Worm (Caenorhabditis elegans): ENCODE data around the gene hex-3.

hex-3 gene

ce11 chrIII:10819778-10820177 lies 29.2 kb upstream of the hex-3 start:
- TF ChIP-seq spr-3 (GFP tag; optimal IDR thresholded peaks at IDR 0.05) = no peak
- TF ChIP-seq skn-1 (tag; optimal IDR thresholded peaks at IDR 0.05) = no peak
- TF ChIP-seq ceh-82 (tag; optimal IDR thresholded peaks at IDR 0.05) = no peak
- TF ChIP-seq hlh-11 (tag; optimal IDR thresholded peaks at IDR 0.05) = peak; percentile 68
- TF ChIP-seq unc-62 (GFP tag; optimal IDR thresholded peaks at IDR 0.05 in 1 of 2) = peak in 1 of 2 experiments; percentile 85
- no peak for TF ChIP-seq unc-62 (tag; optimal IDR thresholded peaks at IDR 0.05)
- peak; percentile 32; the same call in 1 of the 2 replicates for TF ChIP-seq Y75B8A.6 (GFP tag; IDR thresholded peaks at IDR 0.05)
- TF ChIP-seq nhr-42 (GFP tag; IDR thresholded peaks at IDR 0.05) = no peak
- TF ChIP-seq nhr-77 (tag; optimal IDR thresholded peaks at IDR 0.05) = no peak
- TF ChIP-seq ceh-28 (tag; optimal IDR thresholded peaks at IDR 0.05) = no peak
- TF ChIP-seq zfp-3 (GFP tag; conservative IDR thresholded peaks at IDR 0.05) = 0 out of 2 replicates have a peak, but pooled peaks have one; percentile 9
- no peak for TF ChIP-seq nhr-102 (tag; optimal IDR thresholded peaks at IDR 0.05)
- TF ChIP-seq T26A8.4 (GFP tag; IDR thresholded peaks at IDR 0.05) = 0 out of 2 replicates have a peak, but pooled peaks have one; percentile 10
- TF ChIP-seq hmg-1.1 (GFP tag; IDR thresholded peaks at IDR 0.05) = peak; percentile 22; the same call in 1 of the 2 replicates
- peak in 1 of 2 experiments; percentile 6 for TF ChIP-seq hif-1 (tag; optimal IDR thresholded peaks at IDR 0.05)
- no peak for TF ChIP-seq rbr-2 (tag; optimal IDR thresholded peaks at IDR 0.05)
- 0 out of 2 replicates have a peak, but pooled peaks have one; percentile 45 for TF ChIP-seq mxl-2 (GFP tag; conservative IDR thresholded peaks at IDR 0.05)
- no peak for TF ChIP-seq duxl-1 (tag; optimal IDR thresholded peaks at IDR 0.05; ENCODE audit: poor library complexity)
- TF ChIP-seq Y48G9A.11 (GFP tag; IDR thresholded peaks at IDR 0.05) = no peak
- TF ChIP-seq daf-16 (GFP tag; optimal IDR thresholded peaks at IDR 0.05) = no peak
- no peak for TF ChIP-seq daf-16 (tag; optimal IDR thresholded peaks at IDR 0.05)
- peak; percentile 78 for TF ChIP-seq aha-1 (tag)
- no peak for TF ChIP-seq ceh-32 (tag; optimal IDR thresholded peaks at IDR 0.05; ENCODE audit: poor library complexity)
- peak; percentile 18 for TF ChIP-seq hlh-30 (tag; optimal IDR thresholded peaks at IDR 0.05; ENCODE audit: insufficient read depth)
- TF ChIP-seq set-16 (GFP tag; IDR thresholded peaks at IDR 0.05) = peak; percentile 57; the same call in 1 of the 2 replicates
- TF ChIP-seq mxl-3 (GFP tag; optimal IDR thresholded peaks at IDR 0.05) = peak; percentile 45
- TF ChIP-seq nhr-11 (tag; optimal IDR thresholded peaks at IDR 0.05) = peak; percentile 85
- TF ChIP-seq dmd-9 (GFP tag; IDR thresholded peaks at IDR 0.05) = no peak
- TF ChIP-seq lsy-2 (tag; optimal IDR thresholded peaks at IDR 0.05) = peak in 1 of 2 experiments; percentile 53
- 0 out of 2 replicates have a peak, but pooled peaks have one; percentile 28 for TF ChIP-seq mdt-29 (GFP tag; IDR thresholded peaks at IDR 0.05)
- TF ChIP-seq gei-8 (GFP tag; optimal IDR thresholded peaks at IDR 0.05) = peak; percentile 14

DNA sequence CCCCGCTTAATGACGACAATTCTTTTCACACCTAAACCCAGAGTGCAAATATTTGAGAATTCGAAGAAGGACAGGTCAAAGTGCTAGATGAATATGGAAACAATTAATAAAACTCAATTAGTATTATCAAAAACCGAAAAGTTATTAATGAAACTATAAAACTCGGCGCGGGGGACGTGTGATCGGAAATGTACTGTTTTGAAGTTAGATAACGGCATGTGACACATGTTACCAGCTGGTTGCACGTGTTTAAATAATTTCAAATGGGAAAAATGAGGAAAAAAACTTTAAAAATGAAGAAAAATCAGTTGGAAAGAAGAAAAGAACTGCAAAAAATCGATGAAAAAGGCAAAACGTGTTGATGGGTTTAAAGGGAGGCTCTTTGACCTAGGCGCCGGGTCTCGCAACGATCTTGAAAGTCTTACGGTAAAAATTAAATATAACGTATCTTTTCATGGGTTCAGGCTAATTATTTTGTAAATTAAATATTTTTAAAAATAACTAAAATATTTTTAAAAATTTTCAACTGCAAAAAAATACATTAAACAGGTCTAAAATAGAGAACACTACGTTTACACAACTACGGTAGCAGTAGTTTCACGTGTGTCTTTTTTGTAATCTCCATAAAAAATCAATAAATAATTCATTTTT lies 28.3 kb upstream of the hex-3 start:
- TF ChIP-seq Y105C5A.15 (GFP tag; IDR thresholded peaks at IDR 0.05) = no peak
- no peak for TF ChIP-seq lin-39 (tag; optimal IDR thresholded peaks at IDR 0.05)
- no peak for TF ChIP-seq nhr-111 (GFP tag; optimal IDR thresholded peaks at IDR 0.05)
- peak; percentile 3 for TF ChIP-seq nhr-77 (tag; optimal IDR thresholded peaks at IDR 0.05)
- peak; percentile 40 for TF ChIP-seq aha-1 (tag)
- peak; percentile 50 for TF ChIP-seq dmd-6 (GFP tag; IDR thresholded peaks at IDR 0.05)
- TF ChIP-seq hlh-11 (tag; optimal IDR thresholded peaks at IDR 0.05) = peak; percentile 47
- TF ChIP-seq dpl-1 (GFP tag; optimal IDR thresholded peaks at IDR 0.05) = no peak
- TF ChIP-seq nhr-28 (tag; optimal IDR thresholded peaks at IDR 0.05) = peak; percentile 62
- no peak for TF ChIP-seq ceh-28 (tag; optimal IDR thresholded peaks at IDR 0.05)
- no peak for TF ChIP-seq unc-39 (tag; optimal IDR thresholded peaks at IDR 0.05)
- no peak for TF ChIP-seq nhr-6 (tag; optimal IDR thresholded peaks at IDR 0.05)
- no peak for TF ChIP-seq ama-1 (optimal IDR thresholded peaks at IDR 0.05)
- TF ChIP-seq tra-1 (GFP tag; IDR thresholded peaks at IDR 0.05) = no peak
- no peak for TF ChIP-seq aly-2 (tag; optimal IDR thresholded peaks at IDR 0.05)
- no peak for TF ChIP-seq unc-62 (GFP tag; optimal IDR thresholded peaks at IDR 0.05 in 1 of 2)
- TF ChIP-seq unc-62 (tag; optimal IDR thresholded peaks at IDR 0.05) = no peak
- peak; percentile 40 for TF ChIP-seq dve-1 (tag; optimal IDR thresholded peaks at IDR 0.05; ENCODE audit: insufficient read depth)
- no peak for TF ChIP-seq mxl-2 (GFP tag; conservative IDR thresholded peaks at IDR 0.05)
- no peak for TF ChIP-seq D1046.2 (GFP tag; IDR thresholded peaks at IDR 0.05)
- peak; percentile 42 for TF ChIP-seq pqm-1 (tag; optimal IDR thresholded peaks at IDR 0.05)
- TF ChIP-seq ces-1 (GFP tag; optimal IDR thresholded peaks at IDR 0.05) = no peak
- TF ChIP-seq mdl-1 (tag; optimal IDR thresholded peaks at IDR 0.05) = peak in 1 of 2 experiments; percentile 34
- TF ChIP-seq snpc-4 (tag; optimal IDR thresholded peaks at IDR 0.05) = no peak
- no peak for TF ChIP-seq zip-2 (tag; optimal IDR thresholded peaks at IDR 0.05)
- no peak for TF ChIP-seq nhr-41 (GFP tag; IDR thresholded peaks at IDR 0.05)

Measured in whole organism, L4 larva.